Worm (Caenorhabditis elegans): ENCODE measurements around the gene irld-50.

ce11 chrII:2900248-2900647, 43.6 kb downstream of the irld-50 start, which contains the start of gene ubc-26:
- TF ChIP-seq tlf-1 (GFP tag; optimal IDR thresholded peaks at IDR 0.05) (no peak), bed-1 (GFP tag; IDR thresholded peaks at IDR 0.05) (no peak), ama-1 (optimal IDR thresholded peaks at IDR 0.05) (no peak), ama-1 (GFP tag; optimal IDR thresholded peaks at IDR 0.05) (no peak), ceh-79 (tag; optimal IDR thresholded peaks at IDR 0.05) (no peak), aptf-2 (GFP tag; conservative IDR thresholded peaks at IDR 0.05) (no peak), F49E8.2 (tag; optimal IDR thresholded peaks at IDR 0.05; ENCODE audit: insufficient read depth) (no peak), F55B11.4 (tag; optimal IDR thresholded peaks at IDR 0.05; ENCODE audit: borderline replicate concordance, insufficient read depth) (no peak), nhr-90 (tag; optimal IDR thresholded peaks at IDR 0.05) (no peak), snpc-1.1 (tag; optimal IDR thresholded peaks at IDR 0.05; ENCODE audit: insufficient read depth) (no peak), ekl-4 (GFP tag; IDR thresholded peaks at IDR 0.05) (no peak)

All from whole organism, young adult.